Worm (Caenorhabditis elegans) whole organism, L4 larva: ENCODE data around the gene F54D8.6.

Source experiments
- ces-1 ChIP-seq: fragments of 150-350 bp; sonication (generic microtip); optimal IDR thresholded peaks from 4 replicates; lab custom pipeline; 2014; ENCODE audit warnings: missing biosample characterization, missing genetic modification reagents, missing genetic modification characterization
- hif-1 ChIP-seq, 2 experiments: sonication (generic microtip); optimal IDR thresholded peaks; 2 replicates each; lab custom pipeline; 2016 to 2017; ENCODE audit warnings: missing compliant biosample characterization in 2 of 2, missing genetic modification characterization in 2 of 2, missing genetic modification reagents in 2 of 2, missing genotype in 2 of 2, mild to moderate bottlenecking in 1 of 2
- nhr-11 ChIP-seq: fragments of 150-350 bp; optimal IDR thresholded peaks from 2 replicates; lab custom pipeline; 2014; ENCODE audit warnings: missing biosample characterization, missing genetic modification characterization
- nhr-77 ChIP-seq: fragments of 150-350 bp; optimal IDR thresholded peaks from 2 replicates; lab custom pipeline; 2014; ENCODE audit warnings: missing biosample characterization, missing genetic modification characterization
- zag-1 ChIP-seq: fragments of 150-350 bp; optimal IDR thresholded peaks from 2 replicates; lab custom pipeline; 2014; ENCODE audit warnings: missing biosample characterization, missing genetic modification characterization

ce11 chrIII:5136033-5136597, 33.3 kb downstream of the F54D8.6 start, which contains the start of gene tbx-2:
- TF ChIP-seq ces-1 (GFP tag; lab: Kevin White, UChicago) (no peak), nhr-11 (tag; lab: Kevin White, UChicago) (no peak), nhr-77 (tag; lab: Kevin White, UChicago) (no peak), hif-1 (tag; optimal IDR thresholded peaks at IDR 0.05; lab: Kevin White, UChicago) (no peak), zag-1 (tag; lab: Kevin White, UChicago) (no peak)
